Worm (Caenorhabditis elegans) whole organism, late embryonic: Measurements from ENCODE around the gene E01G4.3.

Source experiments
- C08G9.2 ChIP-seq: sonication (generic microtip); optimal IDR thresholded peaks from 2 replicates; lab custom pipeline; 2016; ENCODE audit warnings: mild to moderate bottlenecking, missing genetic modification characterization, moderate library complexity, missing compliant biosample characterization
- F13H6.1 ChIP-seq: sonication (generic microtip); optimal IDR thresholded peaks from 2 replicates; lab custom pipeline; 2016; ENCODE audit warnings: missing genetic modification characterization, missing compliant biosample characterization
- K02D7.2 ChIP-seq: sonication (generic microtip); optimal IDR thresholded peaks from 2 replicates; lab custom pipeline; 2017; ENCODE audit warnings: mild to moderate bottlenecking, missing genetic modification characterization, missing compliant biosample characterization
- Y22D7AL.16 ChIP-seq: sonication (generic microtip); optimal IDR thresholded peaks from 2 replicates; lab custom pipeline; 2016; ENCODE audit warnings: missing genetic modification characterization, missing compliant biosample characterization
- ahr-1 ChIP-seq: sonication (generic microtip); optimal IDR thresholded peaks from 2 replicates; lab custom pipeline; 2016; ENCODE audit warnings: missing genetic modification characterization, missing compliant biosample characterization
- ama-1 ChIP-seq: fragments of 150-350 bp; optimal IDR thresholded peaks from 2 replicates; lab custom pipeline; 2014
- ceh-2 ChIP-seq: sonication (generic microtip); optimal IDR thresholded peaks from 2 replicates; lab custom pipeline; 2016; ENCODE audit warnings: missing genotype, missing genetic modification characterization, missing compliant biosample characterization
- ceh-22 ChIP-seq: sonication (generic microtip); optimal IDR thresholded peaks from 2 replicates; lab custom pipeline; 2017; ENCODE audit warnings: missing biosample characterization, missing genetic modification characterization
- ceh-30 ChIP-seq: fragments of 150-350 bp; optimal IDR thresholded peaks from 2 replicates; lab custom pipeline; 2014; ENCODE audit warnings: missing biosample characterization, missing genetic modification characterization
- ceh-31 ChIP-seq: sonication (generic microtip); optimal IDR thresholded peaks from 2 replicates; lab custom pipeline; 2016; ENCODE audit warnings: missing genetic modification characterization, missing compliant biosample characterization
- ceh-45 ChIP-seq: fragments of 200-800 bp; sonication (Bioruptor generic); IDR thresholded peaks from 2 replicates; pipeline ENCODE4 v1.3.6; 2022; ENCODE audit warnings: missing genetic modification reagents, missing genetic modification characterization, missing compliant biosample characterization
- ceh-48 ChIP-seq: sonication (generic microtip); optimal IDR thresholded peaks from 2 replicates; lab custom pipeline; 2016; ENCODE audit warnings: missing genetic modification characterization, inconsistent platforms, missing compliant biosample characterization
- ceh-6 ChIP-seq: fragments of 200-800 bp; sonication (Bioruptor generic); optimal IDR thresholded peaks from 2 replicates; lab custom pipeline; 2018; ENCODE audit warnings: mild to moderate bottlenecking, missing genetic modification characterization, missing compliant biosample characterization
- ceh-9 ChIP-seq: sonication (generic microtip); optimal IDR thresholded peaks from 2 replicates; lab custom pipeline; 2016; ENCODE audit warnings: mild to moderate bottlenecking, missing genetic modification characterization, inconsistent platforms, missing compliant biosample characterization
- dmd-4 ChIP-seq: sonication (generic microtip); optimal IDR thresholded peaks from 2 replicates; lab custom pipeline; 2016; ENCODE audit warnings: borderline replicate concordance, missing genetic modification characterization, missing compliant biosample characterization
- elt-2 ChIP-seq: sonication (generic microtip); optimal IDR thresholded peaks from 2 replicates; lab custom pipeline; 2016; ENCODE audit warnings: missing genetic modification reagents, missing genetic modification characterization, missing compliant biosample characterization
- elt-4 ChIP-seq: sonication (generic microtip); optimal IDR thresholded peaks from 2 replicates; lab custom pipeline; 2016; ENCODE audit warnings: missing genetic modification characterization, missing compliant biosample characterization
- ets-4 ChIP-seq: sonication (generic microtip); optimal IDR thresholded peaks from 2 replicates; lab custom pipeline; 2016; ENCODE audit warnings: missing genetic modification characterization, missing compliant biosample characterization
- eyg-1 ChIP-seq: sonication (generic microtip); optimal IDR thresholded peaks from 2 replicates; lab custom pipeline; 2016; ENCODE audit warnings: missing genotype, missing genetic modification characterization, missing compliant biosample characterization
- fax-1 ChIP-seq: sonication (generic microtip); optimal IDR thresholded peaks from 2 replicates; lab custom pipeline; 2016; ENCODE audit warnings: missing genotype, missing genetic modification characterization, missing compliant biosample characterization
- fkh-10 ChIP-seq: fragments of 150-350 bp; optimal IDR thresholded peaks from 2 replicates; lab custom pipeline; 2014; ENCODE audit warnings: missing biosample characterization, missing genetic modification reagents, missing genetic modification characterization
- gmeb-2 ChIP-seq: sonication (generic microtip); optimal IDR thresholded peaks from 2 replicates; lab custom pipeline; 2016; ENCODE audit warnings: missing genetic modification characterization, inconsistent platforms, missing compliant biosample characterization
- hlh-13 ChIP-seq: fragments of 200-800 bp; sonication (Bioruptor generic); optimal IDR thresholded peaks from 2 replicates; lab custom pipeline; 2018; ENCODE audit warnings: mild to moderate bottlenecking, missing genetic modification characterization, missing compliant biosample characterization
- hlh-15 ChIP-seq: sonication (generic microtip); optimal IDR thresholded peaks from 2 replicates; lab custom pipeline; 2016; ENCODE audit warnings: missing genetic modification characterization, missing compliant biosample characterization
- hlh-8 ChIP-seq: sonication (generic microtip); optimal IDR thresholded peaks from 2 replicates; lab custom pipeline; 2016; ENCODE audit warnings: missing genotype, missing genetic modification characterization, missing compliant biosample characterization
- madf-2 ChIP-seq: sonication (generic microtip); optimal IDR thresholded peaks from 2 replicates; lab custom pipeline; 2017; ENCODE audit warnings: missing genetic modification characterization, missing compliant biosample characterization
- mec-3 ChIP-seq: sonication (generic microtip); optimal IDR thresholded peaks from 2 replicates; lab custom pipeline; 2016; ENCODE audit warnings: borderline replicate concordance, missing genetic modification characterization, missing compliant biosample characterization
- nfya-1 ChIP-seq: sonication (generic microtip); optimal IDR thresholded peaks from 2 replicates; lab custom pipeline; 2017; ENCODE audit warnings: missing genetic modification characterization, mild to moderate bottlenecking, missing compliant biosample characterization, antibody characterized with exemption, moderate library complexity
- nhr-232 ChIP-seq: sonication (generic microtip); optimal IDR thresholded peaks from 2 replicates; lab custom pipeline; 2016; ENCODE audit warnings: missing genetic modification characterization, missing compliant biosample characterization
- npax-4 ChIP-seq: sonication (generic microtip); optimal IDR thresholded peaks from 2 replicates; lab custom pipeline; 2016; ENCODE audit warnings: missing genetic modification characterization, missing compliant biosample characterization
- pat-9 ChIP-seq: fragments of 200-800 bp; sonication (Bioruptor generic); optimal IDR thresholded peaks from 2 replicates; lab custom pipeline; 2018; ENCODE audit warnings: mild to moderate bottlenecking, missing genetic modification characterization, moderate library complexity, missing compliant biosample characterization
- pqm-1 ChIP-seq: sonication (generic microtip); optimal IDR thresholded peaks from 2 replicates; lab custom pipeline; 2016; ENCODE audit warnings: missing genetic modification characterization, missing compliant biosample characterization
- syd-9 ChIP-seq: sonication (generic microtip); optimal IDR thresholded peaks from 2 replicates; lab custom pipeline; 2016; ENCODE audit warnings: mild to moderate bottlenecking, missing genetic modification characterization, moderate library complexity, missing compliant biosample characterization
- tbx-2 ChIP-seq: sonication (generic microtip); optimal IDR thresholded peaks from 2 replicates; lab custom pipeline; 2016; ENCODE audit warnings: missing genetic modification characterization, missing compliant biosample characterization
- unc-55 ChIP-seq: sonication (generic microtip); optimal IDR thresholded peaks from 2 replicates; lab custom pipeline; 2017; ENCODE audit warnings: missing biosample characterization, missing genetic modification reagents, missing genetic modification characterization
- zip-5 ChIP-seq: sonication (generic microtip); optimal IDR thresholded peaks from 2 replicates; lab custom pipeline; 2016; ENCODE audit warnings: missing genetic modification characterization, missing compliant biosample characterization
- ztf-16 ChIP-seq: sonication (generic microtip); optimal IDR thresholded peaks from 2 replicates; lab custom pipeline; 2017; ENCODE audit warnings: missing genetic modification characterization, missing compliant biosample characterization

E01G4.3 gene

DNA sequence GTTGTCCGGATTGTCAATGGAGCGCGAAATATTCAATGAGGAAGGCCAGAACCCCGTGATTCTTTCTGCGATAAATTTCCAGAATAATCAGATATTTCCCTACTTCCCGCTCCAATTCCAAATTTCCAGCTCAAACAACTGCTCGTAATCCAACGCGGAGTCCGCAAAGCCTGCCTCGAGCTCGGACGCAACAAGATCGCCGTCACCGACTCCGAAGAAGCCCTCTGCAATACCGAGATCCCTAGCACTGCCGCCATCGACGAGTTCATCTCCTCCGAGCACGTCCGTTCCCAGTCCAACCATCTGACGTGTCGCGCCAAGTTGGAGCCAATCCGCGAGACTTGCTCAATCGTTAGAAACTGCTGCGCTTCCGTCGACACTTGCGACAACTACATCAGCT, 15.7 kb upstream of the E01G4.3 start:
- TF ChIP-seq ceh-48, result no peak
- no peak for TF ChIP-seq hlh-15 (tag; lab: Kevin White, UChicago)
- no peak for TF ChIP-seq nhr-232 (tag; lab: Kevin White, UChicago)
- no peak for TF ChIP-seq unc-55 (GFP tag; lab: Kevin White, UChicago)

DNA sequence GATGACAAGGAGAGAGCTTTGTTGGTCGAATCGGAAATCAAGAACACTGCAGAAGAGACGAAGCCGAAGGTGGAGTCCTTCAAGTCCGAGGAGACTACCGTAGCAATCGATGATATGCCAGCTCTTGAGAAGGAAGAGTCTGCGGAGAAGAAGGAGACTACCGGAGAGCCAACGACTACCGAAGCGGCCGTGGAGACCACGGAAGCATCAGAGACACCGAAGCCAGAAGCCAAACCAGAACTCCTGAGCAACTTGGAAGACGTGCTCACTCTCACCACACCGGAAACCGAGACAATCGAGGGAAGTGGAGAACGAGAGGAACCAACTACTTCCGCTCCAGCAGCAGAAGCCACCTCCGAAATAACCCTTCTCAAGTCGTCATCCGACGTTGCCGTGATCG, 14.7 kb upstream of the E01G4.3 start:
- no peak for TF ChIP-seq gmeb-2 (tag; lab: Kevin White, UChicago)
- TF ChIP-seq ets-4 (tag; lab: Kevin White, UChicago), result no peak
- TF ChIP-seq ceh-6, result no peak
- no peak for TF ChIP-seq fax-1 (tag; lab: Kevin White, UChicago)
- TF ChIP-seq ceh-45 (GFP tag; lab: Robert Waterston, UW), result no peak
- no peak for TF ChIP-seq pat-9 (tag; lab: Kevin White, UChicago)
- TF ChIP-seq fkh-10 (GFP tag; lab: Kevin White, UChicago), result no peak
- TF ChIP-seq unc-55 (GFP tag; lab: Kevin White, UChicago), result no peak
- no peak for TF ChIP-seq ama-1
- TF ChIP-seq npax-4 (tag; lab: Kevin White, UChicago), result no peak
- no peak for TF ChIP-seq hlh-13 (GFP tag; lab: Kevin White, UChicago)
- no peak for TF ChIP-seq eyg-1 (tag; lab: Kevin White, UChicago)
- TF ChIP-seq hlh-15 (tag; lab: Kevin White, UChicago), result no peak
- TF ChIP-seq ztf-16 (tag; lab: Kevin White, UChicago), result no peak
- no peak for TF ChIP-seq elt-4 (tag; lab: Kevin White, UChicago)
- no peak for TF ChIP-seq zip-5 (tag; lab: Kevin White, UChicago)
- TF ChIP-seq syd-9 (tag; lab: Kevin White, UChicago), result no peak
- TF ChIP-seq ceh-2, result no peak
- no peak for TF ChIP-seq elt-2
- no peak for TF ChIP-seq ceh-31 (tag; lab: Kevin White, UChicago)

- TF ChIP-seq ceh-9 (tag; lab: Kevin White, UChicago), result no peak
- no peak for TF ChIP-seq elt-4 (tag; lab: Kevin White, UChicago)
- TF ChIP-seq K02D7.2 (tag; lab: Kevin White, UChicago), result no peak
- no peak for TF ChIP-seq eyg-1 (tag; lab: Kevin White, UChicago)
- TF ChIP-seq tbx-2, result no peak
- no peak for TF ChIP-seq C08G9.2 (tag; lab: Kevin White, UChicago)
- TF ChIP-seq fkh-10 (GFP tag; lab: Kevin White, UChicago), result no peak
- no peak for TF ChIP-seq Y22D7AL.16 (tag; lab: Kevin White, UChicago)
- no peak for TF ChIP-seq nfya-1 (tag; lab: Kevin White, UChicago)
- TF ChIP-seq F13H6.1, result no peak
- no peak for TF ChIP-seq ceh-30 (tag; lab: Kevin White, UChicago)
- no peak for TF ChIP-seq dmd-4 (tag; lab: Kevin White, UChicago)
- no peak for TF ChIP-seq ahr-1
- TF ChIP-seq madf-2, result no peak
- TF ChIP-seq ceh-2, result no peak
- no peak for TF ChIP-seq hlh-8
- TF ChIP-seq ceh-22 (tag; lab: Kevin White, UChicago), result no peak
- no peak for TF ChIP-seq elt-2
- no peak for TF ChIP-seq mec-3 (tag; lab: Kevin White, UChicago)
- TF ChIP-seq, all 69 proteins: peak for 0
Observed at ce11 chrII:13481781-13482455, 12.5 kb upstream of the E01G4.3 start, which contains the start of gene E01G4.6. Gene E01G4.6 (plus strand): TSS chrII:13482405.

DNA sequence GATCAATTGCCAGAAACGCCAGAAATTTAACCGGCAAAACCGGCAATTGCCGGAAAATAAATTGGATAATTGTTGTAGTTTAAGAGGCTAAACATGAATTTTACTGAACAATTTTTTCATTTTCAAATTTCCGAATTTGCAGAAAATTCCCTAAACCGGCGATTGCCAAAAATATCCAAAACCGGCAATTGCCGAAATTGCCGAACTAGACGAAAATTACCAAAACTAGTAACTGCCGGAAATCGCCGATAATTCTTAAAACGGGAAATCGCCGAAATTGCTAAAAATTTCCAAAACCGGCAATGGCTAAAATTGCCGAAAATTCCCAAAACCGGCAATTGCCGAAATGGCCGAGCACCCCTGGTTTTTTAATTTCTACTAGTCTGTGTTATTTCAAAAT, 10.0 kb upstream of the E01G4.3 start:
- TF ChIP-seq ceh-45 (GFP tag; lab: Robert Waterston, UW) (no peak), pqm-1 (no peak), ceh-48 (no peak)
